Worm (Caenorhabditis elegans): Measurements from ENCODE around the gene F59B10.3.
"Not testable (repeated sequence)": the region's sequence is repeated elsewhere in the genome, so short reads cannot be mapped to it uniquely, and the experiment has no call there.

The F59B10.3 gene

DNA sequence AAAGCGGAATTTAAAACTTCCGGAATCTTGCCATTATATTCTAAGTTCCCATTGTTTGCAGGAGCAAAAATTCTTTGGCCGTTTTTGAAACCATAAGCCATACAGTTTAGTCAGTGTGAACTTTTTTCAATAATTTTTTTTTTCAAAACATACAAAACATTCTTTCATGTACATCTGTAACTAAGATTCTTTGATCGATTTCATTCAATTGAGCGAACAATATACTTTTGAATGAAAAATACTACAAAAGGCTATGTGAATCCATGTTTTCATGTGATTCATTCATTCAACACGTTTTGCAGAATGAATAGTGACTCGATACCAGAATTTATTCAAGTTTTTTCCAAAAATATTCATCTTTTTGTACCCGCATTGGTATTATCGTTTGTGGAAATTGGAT, 23.6 kb upstream of the F59B10.3 start, which contains the start of gene ZK666.15:
ZK666.15 (plus strand) TSS at position 301 of the 400 bp plus-strand sequence.
- no peak for TF ChIP-seq ama-1 (optimal IDR thresholded peaks at IDR 0.05)
- TF ChIP-seq lsy-2 (tag; optimal IDR thresholded peaks at IDR 0.05) = no peak
- TF ChIP-seq nhr-10 (tag; optimal IDR thresholded peaks at IDR 0.05) = no peak
- TF ChIP-seq crh-2 (tag; optimal IDR thresholded peaks at IDR 0.05) = no peak
- TF ChIP-seq elt-1 (tag; optimal IDR thresholded peaks at IDR 0.05) = no peak
- no peak for TF ChIP-seq mdl-1 (tag; optimal IDR thresholded peaks at IDR 0.05)
- TF ChIP-seq nhr-129 (tag; optimal IDR thresholded peaks at IDR 0.05) = no peak
- TF ChIP-seq ztf-4 (tag; optimal IDR thresholded peaks at IDR 0.05) = no peak
- TF ChIP-seq dmd-4 (tag; optimal IDR thresholded peaks at IDR 0.05) = no peak

DNA sequence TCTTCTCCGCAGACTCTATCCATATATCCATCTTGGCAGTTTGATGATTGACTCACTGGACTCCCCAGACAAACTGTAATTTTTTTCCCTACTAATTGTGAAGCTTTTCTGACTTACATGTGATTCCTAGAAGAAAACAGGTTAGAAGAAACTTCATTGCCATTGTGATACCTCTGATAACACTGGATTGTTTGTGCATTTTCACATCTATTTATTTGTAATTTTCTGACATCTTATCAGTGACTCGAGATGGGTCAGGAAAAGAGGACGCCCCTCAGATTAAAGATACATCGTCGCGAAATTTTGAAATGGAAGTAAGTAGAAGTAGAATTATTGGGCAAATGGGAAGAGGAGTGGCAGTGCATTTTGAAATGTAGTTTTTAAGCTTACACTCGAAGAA, 20.0 kb upstream of the F59B10.3 start, which contains the start of gene clec-61:
clec-61 (minus strand) TSS at position 209 of the 400 bp plus-strand sequence.
- TF ChIP-seq egl-27 (tag; optimal IDR thresholded peaks at IDR 0.05) (no peak), Y55F3AM.14 (GFP tag; optimal IDR thresholded peaks at IDR 0.05) (no peak), dmd-4 (tag; optimal IDR thresholded peaks at IDR 0.05) (no peak), C34F6.9 (tag; optimal IDR thresholded peaks at IDR 0.05) (no peak), lin-39 (tag; optimal IDR thresholded peaks at IDR 0.05) (no peak), lin-11 (tag; optimal IDR thresholded peaks at IDR 0.05) (no peak), R02D3.7 (tag; optimal IDR thresholded peaks at IDR 0.05) (no peak), nhr-237 (tag; optimal IDR thresholded peaks at IDR 0.05) (no peak), nhr-21 (tag; optimal IDR thresholded peaks at IDR 0.05) (no peak), unc-62 (GFP tag; optimal IDR thresholded peaks at IDR 0.05) (no peak), ZK546.5 (tag; optimal IDR thresholded peaks at IDR 0.05) (no peak), nhr-10 (tag; optimal IDR thresholded peaks at IDR 0.05) (no peak), sma-3 (GFP tag; optimal IDR thresholded peaks at IDR 0.05) (no peak), zag-1 (tag; optimal IDR thresholded peaks at IDR 0.05) (no peak), ceh-82 (tag; optimal IDR thresholded peaks at IDR 0.05) (no peak), nhr-6 (tag; optimal IDR thresholded peaks at IDR 0.05) (no peak), crh-2 (tag; optimal IDR thresholded peaks at IDR 0.05) (no peak), nhr-77 (tag; optimal IDR thresholded peaks at IDR 0.05) (no peak), unc-55 (GFP tag; optimal IDR thresholded peaks at IDR 0.05) (no peak), sma-9 (GFP tag; optimal IDR thresholded peaks at IDR 0.05) (no peak), sma-9 (tag; optimal IDR thresholded peaks at IDR 0.05) (no peak)

DNA sequence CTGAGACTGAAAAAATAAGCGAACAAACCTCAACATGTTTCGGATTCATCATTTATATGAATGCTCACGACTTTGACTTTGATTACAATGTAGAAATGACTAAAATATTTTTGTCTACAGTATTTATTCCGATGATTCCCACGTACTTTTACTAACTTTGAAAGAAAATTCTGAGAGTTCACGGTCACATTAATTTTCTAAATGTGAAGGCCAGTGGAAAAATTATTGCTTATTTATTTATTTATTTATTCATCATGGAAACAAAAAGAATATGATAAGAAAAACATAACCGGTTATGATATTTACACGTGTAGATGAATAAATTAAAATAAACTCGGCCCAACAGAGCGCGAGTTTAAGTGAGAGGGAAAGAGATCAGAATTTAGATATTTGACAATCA, 17.3 kb upstream of the F59B10.3 start, which contains the start of gene ZK666.8:
ZK666.8 (minus strand) TSS at position 101 of the 400 bp plus-strand sequence.
- not testable (repeated sequence) for TF ChIP-seq elt-1, crh-2, nhr-129 (tag; optimal IDR thresholded peaks at IDR 0.05)

DNA sequence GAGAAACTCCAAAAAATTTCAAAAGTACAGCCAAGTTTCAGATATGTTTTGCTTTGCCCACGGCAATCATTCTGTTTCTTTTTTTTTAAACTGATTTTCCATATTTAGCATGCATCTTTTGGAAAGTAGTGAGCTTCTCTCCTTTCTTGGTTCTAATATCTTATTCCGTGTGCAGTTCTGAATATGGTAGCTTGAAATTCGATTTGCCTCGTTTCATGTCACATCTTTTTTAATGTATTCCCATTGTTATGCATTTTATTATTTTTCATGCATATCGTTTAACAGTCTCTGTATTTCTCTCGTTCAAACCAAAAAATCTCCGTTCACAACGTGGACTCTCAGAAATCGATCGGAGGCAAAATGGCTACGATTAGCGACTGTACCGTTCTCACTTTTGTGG, 15.9 kb upstream of the F59B10.3 start, which contains the start of gene ZK666.14:
ZK666.14 (plus strand) TSS at position 301 of the 400 bp plus-strand sequence.
- TF ChIP-seq fos-1 (tag; optimal IDR thresholded peaks at IDR 0.05) (no peak), dmd-4 (tag; optimal IDR thresholded peaks at IDR 0.05) (no peak), ztf-1 (GFP tag; conservative IDR thresholded peaks at IDR 0.05) (no peak), egl-27 (tag; optimal IDR thresholded peaks at IDR 0.05) (no peak), sem-4 (tag; optimal IDR thresholded peaks at IDR 0.05) (no peak), nhr-11 (tag; optimal IDR thresholded peaks at IDR 0.05) (no peak), nhr-12 (tag; optimal IDR thresholded peaks at IDR 0.05) (no peak), nhr-23 (tag; optimal IDR thresholded peaks at IDR 0.05) (no peak), peb-1 (tag; optimal IDR thresholded peaks at IDR 0.05) (no peak), elt-3 (tag; optimal IDR thresholded peaks at IDR 0.05) (no peak)

DNA sequence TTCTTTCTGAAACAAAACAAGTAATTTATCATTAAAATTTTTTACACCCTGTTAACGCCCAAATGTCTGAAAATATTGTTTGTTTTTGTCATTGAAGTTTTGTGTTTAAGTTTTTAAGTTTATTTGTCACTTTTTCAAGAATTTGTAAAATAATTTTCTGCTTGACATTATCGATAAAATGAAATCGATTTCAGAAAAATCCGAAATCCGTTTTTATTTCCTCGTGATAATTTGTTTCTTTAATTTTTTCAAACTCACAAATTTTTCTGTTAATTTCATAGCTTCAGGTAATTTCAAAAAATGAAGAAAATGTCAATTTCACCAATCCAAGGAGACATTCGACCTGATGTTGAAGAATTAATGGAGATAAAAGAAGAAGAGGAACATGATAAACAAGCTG, 14.4 kb upstream of the F59B10.3 start, which contains the start of gene ZK666.12:
ZK666.12 (plus strand) TSS at position 301 of the 400 bp plus-strand sequence.
- no peak for TF ChIP-seq F13H6.1 (tag; optimal IDR thresholded peaks at IDR 0.05)
- TF ChIP-seq nhr-11 (tag; optimal IDR thresholded peaks at IDR 0.05) = no peak

All from whole organism, L2 larva.